Worm (Caenorhabditis elegans): ENCODE measurements around the gene msp-51.
"Not testable (repeated sequence)": the region's sequence is repeated elsewhere in the genome, so short reads cannot be mapped to it uniquely, and the experiment has no call there.

Gene msp-51

DNA sequence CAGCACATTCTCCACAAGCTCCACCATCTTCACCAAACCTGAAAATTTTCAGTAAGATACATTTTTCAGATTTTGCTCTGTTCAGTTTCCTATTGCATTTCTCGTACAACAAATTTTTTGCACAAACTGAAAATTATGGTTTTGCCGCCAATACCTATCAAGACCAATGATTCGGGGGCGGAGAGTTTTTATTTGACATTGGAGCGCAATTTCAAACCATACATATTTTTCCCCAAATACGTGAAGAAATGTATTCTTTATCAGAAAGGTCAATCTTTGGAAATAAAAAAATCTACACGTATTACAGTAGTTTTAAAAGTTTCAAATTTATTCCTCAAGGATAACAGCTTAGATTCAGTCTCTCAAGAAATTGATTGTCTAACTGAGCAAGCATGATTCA lies 28.7 kb downstream of the msp-51 start, which contains the start of gene F36H12.5:
Gene F36H12.5, plus strand, starts transcription at position 301 of the 400 bp plus-strand sequence.
- no peak for TF ChIP-seq him-1 (tag; optimal IDR thresholded peaks at IDR 0.05)
- no peak for TF ChIP-seq W03F9.2 (tag; optimal IDR thresholded peaks at IDR 0.05)
- no peak for TF ChIP-seq dao-5 (tag; optimal IDR thresholded peaks at IDR 0.05)

- not testable (repeated sequence) for TF ChIP-seq him-1, W03F9.2, dao-5 (tag; optimal IDR thresholded peaks at IDR 0.05)
These were observed 34.9 kb downstream of the msp-51 start, which contains the start of gene msp-19 for ce11 chrIV:5260289-5260688. Gene msp-19, plus strand, starts transcription at chrIV:5260589.

ce11 chrIV:5258385-5258784 lies 36.8 kb downstream of the msp-51 start, which contains the start of gene ttbk-2.1:
Gene ttbk-2.1, plus strand, starts transcription at chrIV:5258685.
- not testable (repeated sequence) for TF ChIP-seq W03F9.2, dao-5, him-1 (tag; optimal IDR thresholded peaks at IDR 0.05)

ce11 chrIV:5256731-5257130 lies 38.4 kb downstream of the msp-51 start, which contains the start of gene F36H12.9:
Gene F36H12.9, plus strand, starts transcription at chrIV:5257031.
- not testable (repeated sequence) for TF ChIP-seq dao-5, him-1, W03F9.2 (tag; optimal IDR thresholded peaks at IDR 0.05)

ce11 chrIV:5254678-5255077 lies 40.5 kb downstream of the msp-51 start, which contains the start of gene F36H12.10:
Gene F36H12.10, minus strand, starts transcription at chrIV:5254778.
- TF ChIP-seq W03F9.2, dao-5, him-1 (tag; optimal IDR thresholded peaks at IDR 0.05): not testable (repeated sequence)
